Worm (Caenorhabditis elegans) whole organism, early embryonic: ENCODE data around the gene F07C6.3.

ENCODE experiments used
- F13C5.2 ChIP-seq: sonication (generic microtip); optimal IDR thresholded peaks from 2 replicates; lab custom pipeline; 2017; ENCODE audit warnings: mild to moderate bottlenecking, missing genetic modification characterization, inconsistent platforms, missing compliant biosample characterization
- flt-1 ChIP-seq: fragments of 200-800 bp; sonication (Bioruptor generic); IDR thresholded peaks from 2 replicates; pipeline ENCODE4 v1.3.6; 2022; ENCODE audit warnings: missing genetic modification characterization, missing compliant biosample characterization

- TF ChIP-seq flt-1 (no peak), F13C5.2 (tag; lab: Kevin White, UChicago) (no peak)
Measured at ce11 chrIV:12805595-12805994, 16.6 kb downstream of the F07C6.3 start, which contains the start of gene F07C6.4.
